Worm (Caenorhabditis elegans) whole organism, young adult: ENCODE results near the gene ule-3.

ENCODE experiments used
- hlh-12 ChIP-seq: sonication (generic microtip); optimal IDR thresholded peaks from 2 replicates; lab custom pipeline; 2016; ENCODE audit warnings: missing genetic modification characterization, missing compliant biosample characterization
- lir-1 ChIP-seq: fragments of 200-800 bp; sonication (Bioruptor generic); conservative IDR thresholded peaks from 2 replicates; pipeline ENCODE4 v1.3.6; 2022; ENCODE audit warnings: missing genetic modification reagents, missing genetic modification characterization, missing compliant biosample characterization
- mxl-1 ChIP-seq: sonication (generic microtip); optimal IDR thresholded peaks from 2 replicates; lab custom pipeline; 2016; ENCODE audit warnings: missing genetic modification characterization, missing compliant biosample characterization
- nhr-120 ChIP-seq: fragments of 200-800 bp; sonication (Bioruptor generic); IDR thresholded peaks from 2 replicates; pipeline ENCODE4 v1.3.6; 2022; ENCODE audit warnings: missing genetic modification characterization, missing compliant biosample characterization
- pha-4 ChIP-seq: fragments of 150-350 bp; sonication (generic microtip); optimal IDR thresholded peaks from 2 replicates; lab custom pipeline; 2014; ENCODE audit warnings: missing biosample characterization, missing genetic modification reagents, missing genetic modification characterization
- ztf-6 ChIP-seq: fragments of 200-800 bp; sonication (Bioruptor generic); IDR thresholded peaks from 2 replicates; pipeline ENCODE4 v1.3.6; 2022; ENCODE audit warnings: missing genetic modification reagents, missing genetic modification characterization, missing compliant biosample characterization

- TF ChIP-seq mxl-1 (tag; lab: Kevin White, UChicago) = no peak
- TF ChIP-seq lir-1 (GFP tag; lab: Robert Waterston, UW) = no peak
- TF ChIP-seq hlh-12 (tag; lab: Kevin White, UChicago) = no peak
- no peak for TF ChIP-seq pha-4 (tag; lab: Kevin White, UChicago)
- no peak for TF ChIP-seq ztf-6 (GFP tag; lab: Robert Waterston, UW)
- TF ChIP-seq nhr-120 = no peak
These were observed 18.2 kb downstream of the ule-3 start, which contains the start of gene C29A12.22 for ce11 chrV:10811763-10812162.
